Worm (Caenorhabditis elegans) whole organism, L4/young adult: ENCODE data around the gene Y48A5A.3.

ENCODE experiments used
- dao-5 ChIP-seq: sonication (generic microtip); optimal IDR thresholded peaks from 2 replicates; lab custom pipeline; 2016; ENCODE audit warnings: missing genotype, missing genetic modification characterization, moderate library complexity, missing compliant biosample characterization
- him-1 ChIP-seq: sonication (generic microtip); optimal IDR thresholded peaks from 2 replicates; lab custom pipeline; 2016; ENCODE audit warnings: missing genotype, missing genetic modification reagents, missing genetic modification characterization, missing compliant biosample characterization

- no peak for TF ChIP-seq dao-5 (tag; lab: Kevin White, UChicago)
- TF ChIP-seq him-1 (tag; lab: Kevin White, UChicago), result no peak
These were observed 3.8 kb downstream of the Y48A5A.3 start, which contains the start of gene Y76B12C.3 for ce11 chrIV:1973372-1973771.
